Fruit fly (Drosophila melanogaster): ENCODE results near the gene shtd.

- TF ChIP-seq h (optimal IDR thresholded peaks at IDR 0.05) (no peak), insv (optimal IDR thresholded peaks at IDR 0.05) (no peak)
Measured at dm6 chrX:15502864-15503263, 40.6 kb upstream of the shtd start.

Measured in Kc167 (cell line).